Worm (Caenorhabditis elegans) whole organism, early embryonic: ENCODE measurements around the gene rcan-1.
A peak's percentile ranks its signal among the peaks of the same experiment; 100 is the strongest.

ENCODE experiments used
- B0310.2 ChIP-seq: sonication (generic microtip); optimal IDR thresholded peaks from 2 replicates; lab custom pipeline; 2016; ENCODE audit warnings: mild to moderate bottlenecking, missing genetic modification characterization, missing compliant biosample characterization
- F13C5.2 ChIP-seq: sonication (generic microtip); optimal IDR thresholded peaks from 2 replicates; lab custom pipeline; 2017; ENCODE audit warnings: mild to moderate bottlenecking, missing genetic modification characterization, inconsistent platforms, missing compliant biosample characterization
- aly-1 ChIP-seq: sonication (generic microtip); optimal IDR thresholded peaks from 2 replicates; lab custom pipeline; 2016; ENCODE audit warnings: missing genetic modification characterization, missing compliant biosample characterization
- ama-1 ChIP-seq: fragments of 150-350 bp; optimal IDR thresholded peaks from 2 replicates; lab custom pipeline; 2014
- ceh-13 ChIP-seq: fragments of 200-800 bp; sonication (Bioruptor generic); optimal IDR thresholded peaks from 2 replicates; lab custom pipeline; 2018; ENCODE audit warnings: mild to moderate bottlenecking, missing genetic modification characterization, missing compliant biosample characterization
- ceh-36 ChIP-seq: sonication (generic microtip); optimal IDR thresholded peaks from 2 replicates; lab custom pipeline; 2016; ENCODE audit warnings: missing genetic modification characterization, inconsistent platforms, missing compliant biosample characterization
- ets-7 ChIP-seq: sonication (generic microtip); optimal IDR thresholded peaks from 2 replicates; lab custom pipeline; 2016; ENCODE audit warnings: missing genotype, missing genetic modification characterization, missing compliant biosample characterization
- flt-1 ChIP-seq: fragments of 200-800 bp; sonication (Bioruptor generic); IDR thresholded peaks from 2 replicates; pipeline ENCODE4 v1.3.6; 2022; ENCODE audit warnings: missing genetic modification characterization, missing compliant biosample characterization
- hmbx-1 ChIP-seq: sonication (generic microtip); optimal IDR thresholded peaks from 2 replicates; lab custom pipeline; 2016; ENCODE audit warnings: mild to moderate bottlenecking, missing genetic modification characterization, missing compliant biosample characterization
- hmg-4 ChIP-seq: fragments of 200-800 bp; sonication (Bioruptor generic); optimal IDR thresholded peaks from 2 replicates; lab custom pipeline; 2018; ENCODE audit warnings: mild to moderate bottlenecking, missing genetic modification characterization, missing compliant biosample characterization
- hnd-1 ChIP-seq: sonication (generic microtip); optimal IDR thresholded peaks from 2 replicates; lab custom pipeline; 2016; ENCODE audit warnings: missing genetic modification characterization, missing compliant biosample characterization
- pes-1 ChIP-seq: fragments of 200-800 bp; sonication (Bioruptor generic); IDR thresholded peaks from 2 replicates; pipeline ENCODE4 v1.3.6; 2022; ENCODE audit warnings: missing genetic modification reagents, missing genetic modification characterization, missing compliant biosample characterization
- scrt-1 ChIP-seq: fragments of 200-800 bp; sonication (Bioruptor generic); IDR thresholded peaks from 2 replicates; pipeline ENCODE4 v1.3.6; 2022; ENCODE audit warnings: missing genetic modification characterization, missing compliant biosample characterization
- sea-1 ChIP-seq: fragments of 200-800 bp; sonication (Bioruptor generic); conservative IDR thresholded peaks from 2 replicates; pipeline ENCODE4 v1.3.6; 2022; ENCODE audit warnings: missing genetic modification characterization, missing compliant biosample characterization
- tbx-11 ChIP-seq: fragments of 200-800 bp; sonication (Bioruptor generic); IDR thresholded peaks from 2 replicates; pipeline ENCODE4 v1.3.6; 2022; ENCODE audit warnings: missing genetic modification characterization, missing compliant biosample characterization
- tbx-37 ChIP-seq: fragments of 200-800 bp; sonication (Bioruptor generic); conservative IDR thresholded peaks from 2 replicates; pipeline ENCODE4 v1.3.6; 2022; ENCODE audit warnings: missing genetic modification reagents, missing genetic modification characterization, missing compliant biosample characterization
- tra-4 ChIP-seq: sonication (generic microtip); optimal IDR thresholded peaks from 2 replicates; lab custom pipeline; 2017; ENCODE audit warnings: missing genetic modification characterization, missing compliant biosample characterization

Gene rcan-1

ce11 chrIII:5674196-5674595 is 9.7 kb downstream of the rcan-1 start:
- TF ChIP-seq ama-1 (no peak), ets-7 (tag; lab: Kevin White, UChicago) (no peak), tbx-37 (GFP tag; lab: Robert Waterston, UW) (no peak), tbx-11 (no peak), aly-1 (tag; lab: Kevin White, UChicago) (no peak), scrt-1 (GFP tag; lab: Robert Waterston, UW) (no peak)

DNA sequence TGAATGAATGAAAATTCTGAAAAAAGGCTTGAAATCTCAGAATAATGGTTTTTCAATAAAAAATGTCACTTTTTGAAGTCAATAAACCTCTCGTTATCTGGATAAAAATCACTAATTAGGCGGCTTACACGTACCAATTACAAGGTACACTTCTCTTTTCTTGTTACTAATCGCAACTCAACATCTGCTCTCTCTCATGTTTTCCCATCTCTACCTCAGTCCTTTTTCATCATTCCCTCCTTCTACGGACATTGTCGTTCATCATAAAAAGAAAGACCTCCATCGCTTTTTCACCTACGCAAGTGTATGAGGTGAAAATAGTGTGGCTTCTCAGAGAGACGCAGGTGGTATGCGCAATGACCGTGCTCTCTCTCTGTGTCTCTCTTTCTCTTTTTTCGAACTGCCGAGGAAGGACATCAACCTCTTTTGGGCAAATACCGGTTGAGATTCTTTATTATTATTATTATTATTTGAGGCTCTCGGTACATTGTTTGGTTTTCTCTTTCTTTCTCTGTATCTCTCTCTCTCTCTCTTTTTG is 15.9 kb downstream of the rcan-1 start:
- no peak for TF ChIP-seq tra-4 (tag; lab: Kevin White, UChicago)
- peak; percentile 1 for TF ChIP-seq hmg-4 (GFP tag; lab: Kevin White, UChicago)
- no peak for TF ChIP-seq flt-1 (GFP tag; lab: Robert Waterston, UW)
- TF ChIP-seq tbx-11 = 0 out of 2 replicates have a peak, but pooled peaks have one; percentile 13

DNA sequence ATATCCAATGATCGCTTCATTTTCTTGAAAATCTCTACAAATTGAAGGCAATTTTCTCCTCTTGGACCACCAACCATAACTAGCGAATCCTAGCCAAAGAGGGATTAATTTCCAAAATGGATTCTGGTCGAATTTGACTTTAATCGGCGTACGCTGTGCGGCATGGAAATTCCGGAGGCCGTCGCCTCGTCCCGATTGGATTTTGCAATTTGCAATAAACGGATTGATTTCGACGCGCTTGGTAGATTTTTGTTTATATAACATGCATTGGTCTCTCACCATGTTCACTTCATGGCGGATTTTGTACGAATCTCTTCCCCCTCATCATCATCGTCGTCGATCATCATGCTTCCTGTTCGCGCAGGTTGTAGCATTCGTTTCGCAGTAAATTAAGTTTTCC is 18.2 kb downstream of the rcan-1 start:
- no peak for TF ChIP-seq tbx-37 (GFP tag; lab: Robert Waterston, UW)
- TF ChIP-seq ama-1 = no peak
- TF ChIP-seq sea-1 (GFP tag; lab: Robert Waterston, UW) = no peak
- TF ChIP-seq tbx-11 = no peak
- TF ChIP-seq hmg-4 (GFP tag; lab: Kevin White, UChicago) = no peak
- TF ChIP-seq hnd-1 = no peak
- no peak for TF ChIP-seq F13C5.2 (tag; lab: Kevin White, UChicago)
- no peak for TF ChIP-seq ets-7 (tag; lab: Kevin White, UChicago)
- no peak for TF ChIP-seq hmbx-1 (tag; lab: Kevin White, UChicago)
- no peak for TF ChIP-seq aly-1 (tag; lab: Kevin White, UChicago)

ce11 chrIII:5665278-5665677 is 18.6 kb downstream of the rcan-1 start:
- TF ChIP-seq flt-1 (GFP tag; lab: Robert Waterston, UW) (no peak), F13C5.2 (tag; lab: Kevin White, UChicago) (no peak), sea-1 (GFP tag; lab: Robert Waterston, UW) (no peak), B0310.2 (tag; lab: Kevin White, UChicago) (no peak)

DNA sequence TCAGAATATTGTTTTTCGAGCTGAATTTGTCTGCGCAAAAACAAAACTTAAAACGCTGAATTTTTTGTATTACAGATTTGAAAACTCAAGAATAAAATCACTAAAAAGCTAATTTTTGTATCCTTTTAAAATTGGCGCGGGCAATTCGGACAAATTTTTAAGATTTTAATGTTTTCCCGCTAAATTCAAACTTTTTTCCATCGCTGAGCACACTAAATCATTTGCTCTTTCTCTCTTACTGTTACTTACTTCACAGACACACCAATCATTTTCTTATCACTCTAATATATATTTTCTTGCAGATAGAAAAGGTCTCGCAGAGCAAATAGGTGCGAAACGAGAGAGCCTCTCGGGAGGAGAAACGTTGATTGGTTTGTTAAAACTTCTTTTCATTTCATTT is 20.0 kb downstream of the rcan-1 start, which contains the start of gene par-3:
Gene par-3 (plus strand): TSS at position 301 of the 400 bp plus-strand sequence.
- no peak for TF ChIP-seq sea-1 (GFP tag; lab: Robert Waterston, UW)
- TF ChIP-seq aly-1 (tag; lab: Kevin White, UChicago) = no peak
- TF ChIP-seq F13C5.2 (tag; lab: Kevin White, UChicago) = no peak
- no peak for TF ChIP-seq ama-1
- TF ChIP-seq tbx-11 = no peak
- TF ChIP-seq B0310.2 (tag; lab: Kevin White, UChicago) = no peak
- TF ChIP-seq ceh-36 = no peak
- no peak for TF ChIP-seq hmbx-1 (tag; lab: Kevin White, UChicago)
- TF ChIP-seq flt-1 (GFP tag; lab: Robert Waterston, UW) = no peak
- TF ChIP-seq ets-7 (tag; lab: Kevin White, UChicago) = no peak
- TF ChIP-seq hnd-1 = no peak
- TF ChIP-seq ceh-13 = no peak
- no peak for TF ChIP-seq pes-1 (GFP tag; lab: Robert Waterston, UW)
- TF ChIP-seq tbx-37 (GFP tag; lab: Robert Waterston, UW) = no peak
- TF ChIP-seq hmg-4 (GFP tag; lab: Kevin White, UChicago) = no peak
- TF ChIP-seq scrt-1 (GFP tag; lab: Robert Waterston, UW) = no peak

DNA sequence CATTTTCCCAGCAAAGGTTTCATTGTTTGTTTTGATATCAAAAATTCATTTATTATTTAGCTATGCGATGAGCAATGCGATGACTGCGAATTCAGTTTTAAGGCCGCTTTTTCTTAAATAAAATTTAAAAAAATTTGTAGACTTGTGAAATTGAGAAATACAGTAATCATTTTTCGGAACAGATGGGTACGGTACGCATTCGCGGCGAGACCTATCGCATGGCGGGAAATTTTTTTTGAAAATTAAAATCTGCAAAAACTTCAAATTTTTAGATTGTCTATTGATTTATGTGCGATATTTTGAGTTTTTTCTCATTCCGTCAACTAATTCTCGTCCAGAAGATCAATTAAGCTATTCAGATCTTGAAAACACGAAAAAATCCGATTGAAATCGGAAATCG is 20.4 kb downstream of the rcan-1 start:
- no peak for TF ChIP-seq hmbx-1 (tag; lab: Kevin White, UChicago)
- TF ChIP-seq pes-1 (GFP tag; lab: Robert Waterston, UW) = no peak
- TF ChIP-seq B0310.2 (tag; lab: Kevin White, UChicago) = no peak
- TF ChIP-seq ceh-36 = no peak
- TF ChIP-seq tbx-11 = no peak
- TF ChIP-seq flt-1 (GFP tag; lab: Robert Waterston, UW) = no peak
- TF ChIP-seq tbx-37 (GFP tag; lab: Robert Waterston, UW) = no peak
- TF ChIP-seq sea-1 (GFP tag; lab: Robert Waterston, UW) = no peak

DNA sequence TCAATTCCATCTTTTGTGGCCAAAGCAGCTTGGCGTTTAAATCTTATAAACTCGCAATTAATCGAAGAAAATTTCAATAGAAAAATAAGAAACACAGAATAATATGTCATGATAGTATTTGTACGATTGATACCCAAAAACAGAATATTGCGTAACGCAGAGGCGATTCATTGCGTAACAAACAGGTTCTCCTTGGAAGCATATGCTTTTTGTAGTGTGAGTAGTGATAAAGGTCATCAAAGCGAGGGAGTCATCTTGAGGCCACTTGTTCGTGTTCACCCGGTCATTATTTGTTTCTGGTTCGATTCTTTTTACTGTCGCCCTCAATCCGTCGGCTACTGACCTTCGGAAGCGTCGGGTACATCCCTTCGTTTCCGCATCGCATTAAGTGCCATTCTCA is 22.9 kb downstream of the rcan-1 start, which contains the start of gene F54E7.6:
Gene F54E7.6 (minus strand): TSS at position 110 of the 400 bp plus-strand sequence.
- TF ChIP-seq tbx-11 (no peak), ets-7 (tag; lab: Kevin White, UChicago) (no peak), scrt-1 (GFP tag; lab: Robert Waterston, UW) (no peak), B0310.2 (tag; lab: Kevin White, UChicago) (no peak), pes-1 (GFP tag; lab: Robert Waterston, UW) (no peak), hnd-1 (no peak), flt-1 (GFP tag; lab: Robert Waterston, UW) (no peak), hmg-4 (GFP tag; lab: Kevin White, UChicago) (no peak), ama-1 (no peak), F13C5.2 (tag; lab: Kevin White, UChicago) (no peak), aly-1 (tag; lab: Kevin White, UChicago) (no peak)

DNA sequence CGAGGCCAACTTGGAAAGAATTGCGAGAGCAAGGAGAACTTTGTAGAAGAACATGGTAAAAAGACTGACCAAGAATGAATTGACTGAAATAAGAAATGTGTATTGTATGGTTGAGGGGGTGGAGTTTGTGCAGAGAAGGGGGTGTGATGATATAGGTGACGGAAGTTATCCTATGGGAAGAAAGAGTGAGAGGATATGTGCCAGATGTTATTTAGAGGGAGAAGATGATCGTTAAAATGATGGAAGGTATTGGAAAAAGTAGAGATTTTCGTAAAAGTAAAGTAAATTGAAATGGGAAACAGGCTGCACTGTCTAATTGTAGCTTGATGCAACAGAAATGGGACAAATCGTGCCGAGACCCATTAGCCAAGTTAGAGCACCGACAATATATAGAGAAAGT is 27.0 kb downstream of the rcan-1 start, which contains the start of gene sdz-21:
Gene sdz-21 (minus strand): TSS at position 101 of the 400 bp plus-strand sequence.
- TF ChIP-seq flt-1 (GFP tag; lab: Robert Waterston, UW) = no peak
- TF ChIP-seq sea-1 (GFP tag; lab: Robert Waterston, UW) = no peak
- TF ChIP-seq B0310.2 (tag; lab: Kevin White, UChicago) = no peak
- no peak for TF ChIP-seq aly-1 (tag; lab: Kevin White, UChicago)
- TF ChIP-seq pes-1 (GFP tag; lab: Robert Waterston, UW) = no peak
- TF ChIP-seq scrt-1 (GFP tag; lab: Robert Waterston, UW) = no peak
- TF ChIP-seq ets-7 (tag; lab: Kevin White, UChicago) = no peak
- TF ChIP-seq tbx-11 = no peak
- no peak for TF ChIP-seq ama-1
- TF ChIP-seq hmbx-1 (tag; lab: Kevin White, UChicago) = no peak
